Fruit fly (Drosophila melanogaster) whole organism, embryonic: ENCODE measurements around the gene CG34298.

Experiments used
- Abd-B ChIP-seq: fragments of 200-800 bp; sonication (Bioruptor generic); optimal IDR thresholded peaks from 2 replicates; lab custom pipeline; 2018; ENCODE audit warnings: missing biosample characterization, mild to moderate bottlenecking, missing genetic modification characterization, moderate library complexity
- Asciz ChIP-seq: fragments of 200-800 bp; sonication (Bioruptor generic); optimal IDR thresholded peaks from 2 replicates; lab custom pipeline; 2017; ENCODE audit warnings: missing biosample characterization, mild to moderate bottlenecking, missing genetic modification characterization, missing genetic modification reagents
- Atf3 ChIP-seq: fragments of 200-800 bp; sonication (Bioruptor generic); optimal IDR thresholded peaks from 3 replicates; lab custom pipeline; 2016; ENCODE audit warnings: missing biosample characterization, missing genetic modification characterization
- C15 ChIP-seq: fragments of 200-800 bp; sonication (Bioruptor generic); IDR thresholded peaks from 3 replicates; pipeline ENCODE4 v1.3.6; 2022; ENCODE audit warnings: missing biosample characterization, missing genetic modification characterization
- CG10565 ChIP-seq: fragments of 200-800 bp; sonication (Bioruptor generic); optimal IDR thresholded peaks from 3 replicates; lab custom pipeline; 2016; ENCODE audit warnings: missing biosample characterization, mild to moderate bottlenecking, missing genetic modification characterization
- CG11085 ChIP-seq: fragments of 200-800 bp; sonication (Bioruptor generic); IDR thresholded peaks from 2 replicates; pipeline ENCODE4 v1.3.6; 2022; ENCODE audit warnings: missing biosample characterization, missing genetic modification characterization
- CG11560 ChIP-seq: fragments of 200-800 bp; sonication (Bioruptor generic); IDR thresholded peaks from 3 replicates; pipeline ENCODE4 v1.3.6; 2022; ENCODE audit warnings: missing biosample characterization, missing genetic modification characterization
- CG12942 ChIP-seq: fragments of 200-800 bp; sonication (Bioruptor generic); optimal IDR thresholded peaks from 3 replicates; lab custom pipeline; 2016; ENCODE audit warnings: missing biosample characterization, missing genetic modification characterization
- CG1529 ChIP-seq: fragments of 200-800 bp; sonication (Bioruptor generic); optimal IDR thresholded peaks from 3 replicates; lab custom pipeline; 2018; ENCODE audit warnings: missing biosample characterization, missing genetic modification characterization
- CG1647 ChIP-seq: fragments of 200-800 bp; sonication (Bioruptor generic); optimal IDR thresholded peaks from 3 replicates; lab custom pipeline; 2016; ENCODE audit warnings: missing biosample characterization, missing genetic modification characterization
- CG17802 ChIP-seq: fragments of 200-800 bp; sonication (Bioruptor generic); optimal IDR thresholded peaks from 2 replicates; lab custom pipeline; 2018; ENCODE audit warnings: missing biosample characterization, mild to moderate bottlenecking, missing genetic modification characterization, moderate library complexity
- CG17912 ChIP-seq: fragments of 200-800 bp; sonication (Bioruptor generic); optimal IDR thresholded peaks from 2 replicates; lab custom pipeline; 2018; ENCODE audit warnings: missing biosample characterization, mild to moderate bottlenecking, missing genetic modification characterization
- CG1832 ChIP-seq: fragments of 200-800 bp; sonication (Bioruptor generic); optimal IDR thresholded peaks from 2 replicates; lab custom pipeline; 2017; ENCODE audit warnings: missing biosample characterization, mild to moderate bottlenecking, missing genetic modification characterization, inconsistent platforms
- CG2202 ChIP-seq: fragments of 200-800 bp; sonication (Bioruptor generic); optimal IDR thresholded peaks from 2 replicates; lab custom pipeline; 2018; ENCODE audit warnings: missing biosample characterization, mild to moderate bottlenecking, missing genetic modification characterization
- CG31388 ChIP-seq: fragments of 200-800 bp; sonication (Bioruptor generic); optimal IDR thresholded peaks from 2 replicates; lab custom pipeline; 2016; ENCODE audit warnings: missing biosample characterization, missing genetic modification characterization
- CG42726 ChIP-seq: fragments of 200-800 bp; sonication (Bioruptor generic); IDR thresholded peaks from 2 replicates; pipeline ENCODE4 v1.3.6; 2022; ENCODE audit warnings: missing biosample characterization, missing genetic modification characterization; ENCODE audit not compliant: partially characterized antibody
- CG43689 ChIP-seq: fragments of 200-800 bp; sonication (Bioruptor generic); IDR thresholded peaks from 2 replicates; pipeline ENCODE4 v1.3.6; 2022; ENCODE audit warnings: missing biosample characterization, missing genetic modification characterization
- CG4404 ChIP-seq: fragments of 200-800 bp; sonication (Bioruptor generic); IDR thresholded peaks from 2 replicates; pipeline ENCODE4 v1.3.6; 2022; ENCODE audit warnings: missing biosample characterization, missing genetic modification characterization
- CG6683 ChIP-seq: fragments of 200-800 bp; sonication (Bioruptor generic); optimal IDR thresholded peaks from 2 replicates; lab custom pipeline; 2017; ENCODE audit warnings: missing biosample characterization, mild to moderate bottlenecking, missing genetic modification characterization, missing genetic modification reagents
- CG6813 ChIP-seq: fragments of 200-800 bp; sonication (Bioruptor generic); optimal IDR thresholded peaks from 2 replicates; lab custom pipeline; 2017; ENCODE audit warnings: missing biosample characterization, missing genetic modification characterization, mild to moderate bottlenecking, moderate library complexity, missing genetic modification reagents
- CG8089 ChIP-seq: fragments of 200-800 bp; sonication (Bioruptor generic); optimal IDR thresholded peaks from 3 replicates; lab custom pipeline; 2016; ENCODE audit warnings: missing biosample characterization, missing genetic modification characterization
- CG9215 ChIP-seq: fragments of 200-800 bp; sonication (Bioruptor generic); IDR thresholded peaks from 2 replicates; pipeline ENCODE4 v1.3.6; 2022; ENCODE audit warnings: missing biosample characterization, missing genetic modification characterization
- D19B ChIP-seq: fragments of 200-800 bp; sonication (Bioruptor generic); optimal IDR thresholded peaks from 2 replicates; lab custom pipeline; 2017; ENCODE audit warnings: missing biosample characterization, mild to moderate bottlenecking, missing genetic modification characterization
- Ets97D ChIP-seq: fragments of 200-800 bp; sonication (Bioruptor generic); optimal IDR thresholded peaks from 3 replicates; lab custom pipeline; 2016; ENCODE audit warnings: missing biosample characterization, missing genetic modification characterization
- HmgZ ChIP-seq: fragments of 200-800 bp; sonication (Bioruptor generic); optimal IDR thresholded peaks from 2 replicates; lab custom pipeline; 2018; ENCODE audit warnings: missing biosample characterization, mild to moderate bottlenecking, missing genetic modification characterization
- Hmr ChIP-seq: fragments of 200-800 bp; sonication (Bioruptor generic); optimal IDR thresholded peaks from 3 replicates; lab custom pipeline; 2017; ENCODE audit warnings: mild to moderate bottlenecking, missing biosample characterization, missing genetic modification reagents, missing genetic modification characterization
- Kr ChIP-seq: fragments of 200-800 bp; sonication (Bioruptor generic); optimal IDR thresholded peaks from 2 replicates; lab custom pipeline; 2017; ENCODE audit warnings: missing biosample characterization, mild to moderate bottlenecking, missing genetic modification characterization
- Lhr ChIP-seq: fragments of 200-800 bp; sonication (Bioruptor generic); optimal IDR thresholded peaks from 3 replicates; lab custom pipeline; 2017; ENCODE audit warnings: mild to moderate bottlenecking, missing biosample characterization, missing genetic modification reagents, missing genetic modification characterization
- MESR4 ChIP-seq: fragments of 200-800 bp; sonication (Bioruptor generic); optimal IDR thresholded peaks from 2 replicates; lab custom pipeline; 2018; ENCODE audit warnings: missing biosample characterization, mild to moderate bottlenecking, missing genetic modification characterization, moderate library complexity
- Mes4 ChIP-seq: fragments of 200-800 bp; sonication (Bioruptor generic); optimal IDR thresholded peaks from 2 replicates; lab custom pipeline; 2016; ENCODE audit warnings: missing biosample characterization, missing genetic modification characterization
- NC2α ChIP-seq: fragments of 200-800 bp; sonication (Bioruptor generic); optimal IDR thresholded peaks from 2 replicates; lab custom pipeline; 2016; ENCODE audit warnings: missing biosample characterization, missing genetic modification characterization
- PHDP ChIP-seq: fragments of 200-800 bp; sonication (Bioruptor generic); optimal IDR thresholded peaks from 3 replicates; lab custom pipeline; 2018; ENCODE audit warnings: missing biosample characterization, mild to moderate bottlenecking, missing genetic modification characterization, moderate library complexity
- bcd ChIP-seq: fragments of 200-800 bp; sonication (Bioruptor generic); optimal IDR thresholded peaks from 2 replicates; lab custom pipeline; 2017; ENCODE audit warnings: missing biosample characterization, mild to moderate bottlenecking, missing genetic modification characterization
- bowl ChIP-seq: fragments of 200-800 bp; sonication (Bioruptor generic); IDR thresholded peaks from 2 replicates; pipeline ENCODE4 v1.3.6; 2022; ENCODE audit warnings: missing biosample characterization, missing genetic modification characterization
- crol ChIP-seq: fragments of 200-800 bp; sonication (Bioruptor generic); IDR thresholded peaks from 2 replicates; pipeline ENCODE4 v1.3.6; 2022; ENCODE audit warnings: missing biosample characterization, missing genetic modification characterization
- crp ChIP-seq, 2 experiments: fragments of 200-800 bp; sonication (Bioruptor generic); optimal IDR thresholded peaks; 2 replicates in 1 of 2; 3 replicates in 1 of 2; lab custom pipeline; 2017; ENCODE audit warnings: missing biosample characterization in 2 of 2, missing genetic modification characterization in 2 of 2, mild to moderate bottlenecking in 1 of 2, moderate library complexity in 1 of 2
- da ChIP-seq: fragments of 200-800 bp; sonication (Bioruptor generic); optimal IDR thresholded peaks from 2 replicates; lab custom pipeline; 2016; ENCODE audit warnings: missing biosample characterization, missing genetic modification characterization
- fd3F ChIP-seq: fragments of 200-800 bp; sonication (Bioruptor generic); optimal IDR thresholded peaks from 2 replicates; lab custom pipeline; 2018; ENCODE audit warnings: missing biosample characterization, mild to moderate bottlenecking, missing genetic modification characterization, moderate library complexity
- gcm ChIP-seq: fragments of 200-800 bp; sonication (Bioruptor generic); optimal IDR thresholded peaks from 2 replicates; lab custom pipeline; 2019; ENCODE audit warnings: missing biosample characterization, mild to moderate bottlenecking, missing genetic modification characterization, moderate library complexity
- hbn ChIP-seq: fragments of 200-800 bp; sonication (Bioruptor generic); IDR thresholded peaks from 2 replicates; pipeline ENCODE4 v1.3.6; 2022; ENCODE audit warnings: missing biosample characterization, missing genetic modification characterization; ENCODE audit not compliant: partially characterized antibody
- insv ChIP-seq, 2 experiments: fragments of 200-800 bp; sonication (Bioruptor generic); optimal IDR thresholded peaks; 3 replicates each; lab custom pipeline; 2016 to 2018; ENCODE audit warnings: missing biosample characterization in 2 of 2, missing genetic modification characterization in 2 of 2
- inv ChIP-seq: fragments of 200-800 bp; sonication (Bioruptor generic); IDR thresholded peaks from 2 replicates; pipeline ENCODE4 v1.3.6; 2022; ENCODE audit warnings: missing biosample characterization, missing genetic modification characterization; ENCODE audit not compliant: partially characterized antibody
- jing ChIP-seq: fragments of 200-800 bp; sonication (Bioruptor generic); optimal IDR thresholded peaks from 2 replicates; lab custom pipeline; 2018; ENCODE audit warnings: missing biosample characterization, mild to moderate bottlenecking, missing genetic modification characterization
- luna ChIP-seq: fragments of 200-800 bp; sonication (Bioruptor generic); optimal IDR thresholded peaks from 2 replicates; lab custom pipeline; 2016; ENCODE audit warnings: missing biosample characterization, missing genetic modification characterization
- sc ChIP-seq, 3 experiments: fragments of >200 bp in 2 of 3; fragments of 200-800 bp in 1 of 3; sonication (Bioruptor generic) in 1 of 3; optimal IDR thresholded peaks; 2 replicates in 2 of 3; 3 replicates in 1 of 3; lab custom pipeline; 2017; ENCODE audit warnings: mild to moderate bottlenecking in 1 of 3, missing biosample characterization in 1 of 3, missing genetic modification characterization in 1 of 3, missing genetic modification reagents in 1 of 3
- sd ChIP-seq: fragments of 200-800 bp; sonication (Bioruptor generic); optimal IDR thresholded peaks from 3 replicates; lab custom pipeline; 2018; ENCODE audit warnings: missing biosample characterization, mild to moderate bottlenecking, missing genetic modification characterization, moderate library complexity
- twi ChIP-seq: fragments of 200-800 bp; optimal IDR thresholded peaks from 2 replicates; lab custom pipeline; 2019; ENCODE audit warnings: missing biosample characterization, mild to moderate bottlenecking, missing genetic modification characterization, moderate library complexity
- vvl ChIP-seq: fragments of 200-800 bp; sonication (Bioruptor generic); IDR thresholded peaks from 2 replicates; pipeline ENCODE4 v1.3.6; 2022; ENCODE audit warnings: missing biosample characterization, missing genetic modification characterization

The CG34298 gene

DNA sequence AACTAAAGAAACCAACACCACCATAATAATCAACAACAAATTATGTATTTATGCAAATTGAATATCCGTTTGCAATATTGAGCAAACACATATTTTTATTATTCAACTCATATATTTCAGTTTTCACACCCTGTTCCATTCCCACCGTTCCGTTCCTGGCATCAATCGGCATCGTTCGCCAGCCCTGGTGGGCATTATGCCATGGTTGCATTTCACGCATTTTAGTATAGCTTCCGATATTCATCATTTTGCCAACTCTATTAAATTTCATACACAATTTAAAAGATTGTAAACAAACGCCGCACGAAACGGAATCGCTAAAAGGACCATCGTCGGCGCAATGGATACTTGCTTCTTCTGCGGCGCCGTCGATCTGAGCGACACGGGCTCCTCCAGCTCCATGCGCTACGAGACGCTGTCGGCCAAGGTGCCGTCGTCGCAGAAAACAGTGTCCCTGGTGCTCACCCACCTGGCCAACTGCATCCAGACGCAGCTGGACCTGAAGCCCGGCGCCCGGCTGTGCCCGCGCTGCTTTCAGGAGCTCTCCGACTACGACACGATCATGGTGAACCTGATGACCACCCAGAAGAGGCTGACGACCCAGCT lies 43.6 kb downstream of the CG34298 start, which contains the start of gene Sry-delta (continued):
- TF ChIP-seq C15 (GFP tag; lab: Robert Waterston, UW), result no peak
- TF ChIP-seq Ets97D, result peak; percentile 97
- TF ChIP-seq D19B, result no peak
- peak; percentile 90 for TF ChIP-seq HmgZ (tag; lab: Kevin White, UChicago)
- peak; percentile 60 for TF ChIP-seq CG31388 (GFP tag; lab: Kevin White, UChicago)
- peak; percentile 90 for TF ChIP-seq vvl (GFP tag; lab: Robert Waterston, UW)
- no peak for TF ChIP-seq CG1832 (GFP tag; lab: Kevin White, UChicago)
- no peak for TF ChIP-seq bcd (GFP tag; lab: Kevin White, UChicago)
- TF ChIP-seq NC2α (GFP tag; lab: Kevin White, UChicago), result peak; percentile 69
- TF ChIP-seq CG43689 (GFP tag; lab: Robert Waterston, UW), result no peak
- peak; percentile 58; the same call in 1 of the 2 replicates for TF ChIP-seq CG4404 (GFP tag; lab: Robert Waterston, UW)
- TF ChIP-seq fd3F (GFP tag; lab: Kevin White, UChicago), result peak; percentile 3
- TF ChIP-seq MESR4 (GFP tag; lab: Kevin White, UChicago), result peak; percentile 95
- TF ChIP-seq CG6813, result peak; percentile 26
- TF ChIP-seq Lhr, result peak; percentile 23
- peak; percentile 24 for TF ChIP-seq gcm (GFP tag; lab: Kevin White, UChicago)
- TF ChIP-seq CG11560 (tag; lab: Robert Waterston, UW), result 0 out of 3 replicates have a peak, but pooled peaks have one; percentile 28
- peak; percentile 5 for TF ChIP-seq twi (tag; lab: Kevin White, UChicago)
- 0 out of 2 replicates have a peak, but pooled peaks have one; percentile 25 for TF ChIP-seq bowl (GFP tag; lab: Robert Waterston, UW)
- no peak for TF ChIP-seq crol (GFP tag; lab: Robert Waterston, UW)
- TF ChIP-seq crp (GFP tag; optimal IDR thresholded peaks at IDR 0.05; lab: Kevin White, UChicago), result peak in 1 of 2 experiments; percentile 36
- TF ChIP-seq Asciz (GFP tag; lab: Kevin White, UChicago), result no peak
- peak; percentile 70 for TF ChIP-seq CG8089
- peak; percentile 84 for TF ChIP-seq luna
- TF ChIP-seq Mes4 (GFP tag; lab: Kevin White, UChicago), result peak; percentile 61
- peak; percentile 67 for TF ChIP-seq Atf3
- no peak for TF ChIP-seq jing (GFP tag; lab: Kevin White, UChicago)
- no peak for TF ChIP-seq Kr
- peak; percentile 91 for TF ChIP-seq CG1647 (GFP tag; lab: Kevin White, UChicago)
- peak; percentile 50 for TF ChIP-seq CG6683 (GFP tag; lab: Kevin White, UChicago)
- no peak for TF ChIP-seq CG1529 (GFP tag; lab: Kevin White, UChicago)
- TF ChIP-seq insv (GFP tag; optimal IDR thresholded peaks at IDR 0.05; lab: Kevin White, UChicago), result peak in 1 of 2 experiments; percentile 46
- TF ChIP-seq CG9215 (GFP tag; lab: Robert Waterston, UW), result peak; percentile 75
- peak; percentile 31 for TF ChIP-seq da (GFP tag; lab: Kevin White, UChicago)
- TF ChIP-seq CG10565, result no peak
- peak; percentile 71 for TF ChIP-seq hbn
- TF ChIP-seq inv (GFP tag; lab: Robert Waterston, UW), result peak; percentile 66; the same call in 1 of the 2 replicates
- TF ChIP-seq CG42726, result peak; percentile 46; the same call in 1 of the 2 replicates
- TF ChIP-seq CG12942, result peak; percentile 86
- TF ChIP-seq CG2202, result peak; percentile 48
- TF ChIP-seq CG17912 (GFP tag; lab: Kevin White, UChicago), result peak; percentile 85
- TF ChIP-seq Hmr (GFP tag; lab: Kevin White, UChicago), result peak; percentile 85
- TF ChIP-seq PHDP (tag; lab: Kevin White, UChicago), result peak; percentile 72
- TF ChIP-seq sc (optimal IDR thresholded peaks at IDR 0.05; lab: Kevin White, UChicago), result no peak
- peak; percentile 19 for TF ChIP-seq sc (GFP tag; optimal IDR thresholded peaks at IDR 0.05; lab: Kevin White, UChicago)
- TF ChIP-seq sd, result no peak
- TF ChIP-seq CG11085, result peak; percentile 84
- peak; percentile 83 for TF ChIP-seq CG17802 (tag; lab: Kevin White, UChicago)
- TF ChIP-seq Abd-B (GFP tag; lab: Kevin White, UChicago), result peak; percentile 86
